Fruit fly (Drosophila melanogaster) S2 (cell line): Measurements from ENCODE around the gene Tsp66E.

Experiments
- CG8478 ChIP-seq: fragments of >200 bp; optimal IDR thresholded peaks from 2 replicates; lab custom pipeline; 2018
- CTCF ChIP-seq, 2 experiments: fragments of >200 bp; optimal IDR thresholded peaks; 2 replicates each; lab custom pipeline; 2018

The Tsp66E gene

DNA sequence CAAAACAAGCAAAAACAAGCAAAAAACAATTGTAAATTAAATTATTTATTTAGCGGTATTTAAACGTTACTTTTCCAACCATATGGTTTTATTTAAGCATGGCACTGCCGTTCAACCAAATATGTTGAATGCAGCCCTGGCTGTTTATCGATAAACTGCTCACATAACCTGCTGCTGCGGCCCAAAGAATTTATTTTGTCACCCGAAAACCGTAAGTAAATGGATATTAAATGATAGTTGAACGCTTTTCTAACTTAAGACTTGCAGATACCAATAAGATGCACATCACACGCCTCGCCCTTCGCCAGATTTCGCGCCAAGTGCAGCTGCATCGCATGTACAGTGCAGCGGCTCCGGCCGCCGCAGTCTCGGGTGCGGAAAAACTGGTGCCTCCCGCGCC lies 44.4 kb downstream of the Tsp66E start, which contains the start of gene mRpL12:
Gene mRpL12 (plus strand): TSS at position 123 of the 400 bp plus-strand sequence.
- no peak for TF ChIP-seq CTCF (optimal IDR thresholded peaks at IDR 0.05; lab: Kevin White, UChicago)
- no peak for TF ChIP-seq CG8478 (lab: Kevin White, UChicago)

dm6 chr3L:8958557-8958956 lies 46.3 kb downstream of the Tsp66E start, which contains the start of gene CG13313:
Gene CG13313, plus strand, starts transcription at chr3L:8958857.
- no peak for TF ChIP-seq CG8478 (lab: Kevin White, UChicago)
- no peak for TF ChIP-seq CTCF (optimal IDR thresholded peaks at IDR 0.05; lab: Kevin White, UChicago)

- TF ChIP-seq CTCF (optimal IDR thresholded peaks at IDR 0.05; lab: Kevin White, UChicago) (no peak), CG8478 (lab: Kevin White, UChicago) (no peak)
Observed at dm6 chr3L:8964458-8964857, 52.2 kb downstream of the Tsp66E start, which contains the start of gene ValRS-m. Gene ValRS-m, minus strand, starts transcription at chr3L:8964769.

- TF ChIP-seq CG8478 (lab: Kevin White, UChicago), result no peak
- no peak for TF ChIP-seq CTCF (optimal IDR thresholded peaks at IDR 0.05; lab: Kevin White, UChicago)
Observed at dm6 chr3L:8966324-8967011, 54.2 kb downstream of the Tsp66E start, which contains the start of the genes CG5653 and CG5021. Gene CG5653, minus strand, starts transcription at chr3L:8966374. Gene CG5021, plus strand, starts transcription at chr3L:8966829.

DNA sequence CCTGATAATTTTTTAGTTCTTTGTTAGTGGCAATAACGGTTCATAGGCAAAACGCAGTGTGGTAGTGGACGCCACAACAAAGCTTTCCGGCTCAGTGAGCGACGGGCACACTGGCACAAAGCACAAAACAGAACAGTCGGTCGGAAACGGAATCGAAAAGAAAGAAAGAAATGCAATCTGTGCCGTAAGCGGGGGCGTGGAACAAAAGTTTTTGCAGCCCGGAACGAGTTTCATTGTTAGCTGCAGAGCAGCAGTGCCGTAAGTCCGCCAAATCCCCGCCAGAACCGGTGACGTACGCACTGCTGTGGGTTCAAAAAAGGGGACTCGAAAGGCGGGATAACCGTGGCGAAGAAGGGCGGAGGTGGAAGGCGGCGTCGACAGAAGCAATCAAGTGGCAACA lies 56.1 kb downstream of the Tsp66E start, which contains the start of gene CG5026:
Gene CG5026 (plus strand): TSS at position 92 of the 400 bp plus-strand sequence.
- TF ChIP-seq CG8478 (lab: Kevin White, UChicago), result no peak
- no peak for TF ChIP-seq CTCF (optimal IDR thresholded peaks at IDR 0.05; lab: Kevin White, UChicago)

DNA sequence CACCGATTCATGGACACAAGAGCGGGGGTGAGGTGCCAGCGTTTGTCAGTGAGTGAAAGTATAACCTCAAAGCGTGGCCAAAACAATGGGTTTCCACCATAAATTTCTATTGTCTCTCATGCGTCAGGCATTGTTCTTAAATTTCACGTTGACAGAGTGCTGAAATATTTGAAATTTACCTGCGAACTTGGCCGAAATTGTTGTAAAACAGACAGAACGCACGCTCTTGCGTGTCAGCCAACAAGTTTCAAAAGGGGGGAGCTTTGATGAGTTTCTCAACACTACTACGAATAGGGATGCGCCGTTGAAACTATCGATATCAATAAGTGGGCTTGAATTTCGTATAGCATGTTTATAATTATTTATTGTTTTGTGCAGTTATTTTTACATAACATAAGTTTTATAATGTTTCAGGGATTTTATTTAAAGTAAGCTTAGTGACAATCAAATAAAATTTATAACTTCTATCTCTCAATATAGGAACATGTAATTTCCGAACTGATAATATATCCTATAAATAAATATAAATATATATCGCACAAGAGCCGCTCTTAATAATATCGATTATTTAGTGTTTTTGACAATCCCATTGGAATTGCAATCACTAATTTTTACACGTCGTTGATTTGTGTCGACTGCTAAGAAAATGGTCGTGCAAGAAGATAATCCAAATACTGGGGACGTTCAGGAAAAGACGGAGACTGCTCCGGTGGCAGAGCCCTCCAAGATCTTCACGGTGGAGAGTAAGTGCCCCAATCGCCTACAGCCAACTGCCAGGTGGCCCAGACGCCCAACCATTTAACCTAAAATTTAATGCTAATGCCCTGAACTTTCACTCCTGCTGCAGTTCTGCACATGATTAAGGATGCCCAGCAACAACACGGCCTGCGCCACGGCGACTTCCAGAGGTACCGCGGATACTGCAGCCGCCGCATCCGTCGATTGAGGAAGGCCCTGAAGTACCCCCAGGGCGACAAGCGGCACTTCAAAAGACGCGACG lies 62.5 kb downstream of the Tsp66E start, which contains the start of the genes pix and Srp68:
Gene pix (minus strand): TSS at position 288 of the 1,000 bp plus-strand sequence.
Gene Srp68 (plus strand): TSS at position 569 of the 1,000 bp plus-strand sequence.
- TF ChIP-seq CTCF (optimal IDR thresholded peaks at IDR 0.05; lab: Kevin White, UChicago), result no peak
- TF ChIP-seq CG8478 (lab: Kevin White, UChicago), result no peak

DNA sequence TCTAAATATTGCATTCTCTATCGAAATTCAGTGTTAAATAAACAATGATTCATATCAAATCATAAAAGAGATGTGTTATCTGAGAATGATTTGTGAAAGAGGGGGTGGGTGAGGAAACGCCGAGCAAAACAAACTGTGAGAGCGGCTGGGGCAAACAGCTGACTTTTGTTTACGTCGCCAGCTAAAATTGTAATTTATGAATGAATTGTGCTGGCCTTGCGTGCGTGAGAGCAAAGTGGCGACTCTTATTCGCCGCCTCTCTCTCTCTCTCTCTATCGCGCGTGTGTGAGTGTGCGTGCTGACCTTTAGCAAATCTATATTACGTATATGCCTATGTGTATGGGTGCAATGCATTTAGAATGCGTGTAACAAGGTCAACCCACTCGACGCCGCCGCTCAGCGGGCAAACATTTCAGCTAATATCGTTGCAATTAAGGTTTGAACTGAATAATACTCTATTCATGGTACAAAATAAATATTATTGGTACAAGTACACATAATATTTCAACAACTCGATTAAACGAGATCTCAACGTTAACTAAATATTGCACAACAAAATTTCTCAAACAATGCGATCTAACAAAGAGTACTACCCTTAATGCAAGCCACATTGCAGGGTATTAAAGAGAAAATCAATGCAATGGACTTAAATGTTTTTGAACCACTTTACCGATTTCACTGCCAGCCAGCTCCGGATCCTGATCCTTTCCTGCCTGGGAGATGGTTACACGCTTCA lies 66.5 kb downstream of the Tsp66E start:
- TF ChIP-seq CG8478 (lab: Kevin White, UChicago) (no peak), CTCF (optimal IDR thresholded peaks at IDR 0.05; lab: Kevin White, UChicago) (no peak)

dm6 chr3L:8979780-8980179 lies 67.5 kb downstream of the Tsp66E start, which contains the start of gene CG5644:
Gene CG5644, minus strand, starts transcription at chr3L:8979880.
- TF ChIP-seq CG8478 (lab: Kevin White, UChicago), result no peak
- no peak for TF ChIP-seq CTCF (optimal IDR thresholded peaks at IDR 0.05; lab: Kevin White, UChicago)

DNA sequence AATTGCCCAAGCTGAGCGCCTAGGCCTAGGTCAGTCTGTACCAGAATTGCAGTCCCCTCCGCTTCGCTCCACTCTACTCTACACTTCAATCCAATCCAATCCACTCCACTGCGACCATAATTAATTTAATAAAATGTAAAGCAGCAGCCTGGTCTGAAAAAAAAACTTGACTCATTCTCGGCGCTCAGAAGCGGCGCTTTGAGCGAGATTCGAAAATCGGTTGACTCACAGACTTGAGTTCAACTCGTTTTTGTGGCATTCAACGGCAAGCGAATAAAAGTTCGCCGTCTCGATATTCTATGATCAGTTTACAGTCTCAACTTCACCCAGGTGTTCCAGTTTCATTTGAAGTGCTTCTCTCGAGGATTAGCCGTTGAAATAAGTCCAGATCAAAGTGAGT lies 69.2 kb downstream of the Tsp66E start, which contains the start of gene CG13314:
Gene CG13314 (plus strand): TSS at position 301 of the 400 bp plus-strand sequence.
- no peak for TF ChIP-seq CG8478 (lab: Kevin White, UChicago)
- no peak for TF ChIP-seq CTCF (optimal IDR thresholded peaks at IDR 0.05; lab: Kevin White, UChicago)
